Fruit fly (Drosophila melanogaster) whole organism, embryonic: ENCODE data around the gene Paics.

ENCODE experiments used
- Aef1 ChIP-seq: fragments of 200-800 bp; sonication (Bioruptor generic); IDR thresholded peaks from 3 replicates; pipeline ENCODE4 v1.3.6; 2022; ENCODE audit warnings: missing biosample characterization, missing genetic modification characterization
- CG10209 ChIP-seq: fragments of 200-800 bp; sonication (Bioruptor generic); optimal IDR thresholded peaks from 3 replicates; lab custom pipeline; 2017; ENCODE audit warnings: missing biosample characterization, mild to moderate bottlenecking, missing genetic modification characterization, missing genetic modification reagents
- CG10274 ChIP-seq: fragments of 200-800 bp; sonication (Bioruptor generic); optimal IDR thresholded peaks from 3 replicates; lab custom pipeline; 2017; ENCODE audit warnings: missing biosample characterization, mild to moderate bottlenecking, missing genetic modification characterization
- CG10431 ChIP-seq: fragments of 200-800 bp; sonication (Bioruptor generic); optimal IDR thresholded peaks from 3 replicates; lab custom pipeline; 2018; ENCODE audit warnings: missing biosample characterization, mild to moderate bottlenecking, missing genetic modification characterization
- CG11560 ChIP-seq: fragments of 200-800 bp; sonication (Bioruptor generic); IDR thresholded peaks from 3 replicates; pipeline ENCODE4 v1.3.6; 2022; ENCODE audit warnings: missing biosample characterization, missing genetic modification characterization
- CG12219 ChIP-seq: fragments of 200-800 bp; sonication (Bioruptor generic); optimal IDR thresholded peaks from 3 replicates; lab custom pipeline; 2018; ENCODE audit warnings: missing biosample characterization, mild to moderate bottlenecking, missing genetic modification characterization
- CG15011 ChIP-seq: fragments of 200-800 bp; sonication (Bioruptor generic); optimal IDR thresholded peaks from 3 replicates; lab custom pipeline; 2018; ENCODE audit warnings: missing biosample characterization, mild to moderate bottlenecking, missing genetic modification characterization
- CG15073 ChIP-seq: fragments of 200-800 bp; sonication (Bioruptor generic); optimal IDR thresholded peaks from 2 replicates; lab custom pipeline; 2016; ENCODE audit warnings: missing biosample characterization, missing genetic modification characterization
- CG15514 ChIP-seq: fragments of 200-800 bp; sonication (Bioruptor generic); optimal IDR thresholded peaks from 3 replicates; lab custom pipeline; 2017; ENCODE audit warnings: missing biosample characterization, missing genetic modification characterization, mild to moderate bottlenecking, moderate library complexity, missing genetic modification reagents
- CG15601 ChIP-seq: fragments of 200-800 bp; sonication (Bioruptor generic); optimal IDR thresholded peaks from 3 replicates; lab custom pipeline; 2019; ENCODE audit warnings: missing biosample characterization, mild to moderate bottlenecking, missing genetic modification characterization, moderate library complexity
- CG17328 ChIP-seq: fragments of 200-800 bp; sonication (Bioruptor generic); IDR thresholded peaks from 2 replicates; pipeline ENCODE4 v1.3.6; 2022; ENCODE audit warnings: missing biosample characterization, missing genetic modification characterization
- CG18011 ChIP-seq: fragments of 200-800 bp; sonication (Bioruptor generic); optimal IDR thresholded peaks from 2 replicates; lab custom pipeline; 2017; ENCODE audit warnings: missing biosample characterization, missing genetic modification characterization, mild to moderate bottlenecking, moderate library complexity, missing genotype
- CG18599 ChIP-seq: fragments of 200-800 bp; sonication (Bioruptor generic); optimal IDR thresholded peaks from 3 replicates; lab custom pipeline; 2017; ENCODE audit warnings: missing biosample characterization, missing genetic modification characterization, mild to moderate bottlenecking, moderate library complexity, missing genetic modification reagents
- CG18764 ChIP-seq: fragments of 200-800 bp; sonication (Bioruptor generic); optimal IDR thresholded peaks from 3 replicates; lab custom pipeline; 2016; ENCODE audit warnings: missing biosample characterization, missing genetic modification characterization
- CG2129 ChIP-seq: fragments of 200-800 bp; sonication (Bioruptor generic); IDR thresholded peaks from 2 replicates; pipeline ENCODE4 v1.3.6; 2022; ENCODE audit warnings: missing biosample characterization, missing genetic modification characterization; ENCODE audit not compliant: partially characterized antibody
- CG2199 ChIP-seq: fragments of 200-800 bp; sonication (Bioruptor generic); IDR thresholded peaks from 3 replicates; pipeline ENCODE4 v1.3.6; 2022; ENCODE audit warnings: missing biosample characterization, missing genetic modification characterization
- CG2889 ChIP-seq: fragments of 200-800 bp; sonication (Bioruptor generic); IDR thresholded peaks from 3 replicates; pipeline ENCODE4 v1.3.6; 2022; ENCODE audit warnings: missing biosample characterization, missing genetic modification characterization
- CG33557 ChIP-seq: fragments of 200-800 bp; sonication (Bioruptor generic); optimal IDR thresholded peaks from 2 replicates; lab custom pipeline; 2019; ENCODE audit warnings: missing biosample characterization, mild to moderate bottlenecking, missing genetic modification characterization, moderate library complexity
- CG3838 ChIP-seq: fragments of 200-800 bp; sonication (Bioruptor generic); optimal IDR thresholded peaks from 3 replicates; lab custom pipeline; 2016; ENCODE audit warnings: missing biosample characterization, missing genetic modification characterization
- CG4820 ChIP-seq: fragments of 200-800 bp; sonication (Bioruptor generic); optimal IDR thresholded peaks from 3 replicates; lab custom pipeline; 2016; ENCODE audit warnings: missing biosample characterization, missing genetic modification characterization
- CG6175 ChIP-seq: fragments of 200-800 bp; sonication (Bioruptor generic); IDR thresholded peaks from 3 replicates; pipeline ENCODE4 v1.3.6; 2022; ENCODE audit warnings: missing biosample characterization, missing genetic modification characterization
- CG6813 ChIP-seq: fragments of 200-800 bp; sonication (Bioruptor generic); optimal IDR thresholded peaks from 2 replicates; lab custom pipeline; 2017; ENCODE audit warnings: missing biosample characterization, missing genetic modification characterization, mild to moderate bottlenecking, moderate library complexity, missing genetic modification reagents
- Dek ChIP-seq: fragments of 200-800 bp; sonication (Bioruptor generic); optimal IDR thresholded peaks from 3 replicates; lab custom pipeline; 2019; ENCODE audit warnings: missing biosample characterization, mild to moderate bottlenecking, missing genetic modification characterization, moderate library complexity
- Doc2 ChIP-seq: fragments of 200-800 bp; sonication (Bioruptor generic); IDR thresholded peaks from 2 replicates; pipeline ENCODE4 v1.3.6; 2022; ENCODE audit warnings: missing biosample characterization, missing genetic modification characterization
- Doc3 ChIP-seq: fragments of 200-800 bp; sonication (Bioruptor generic); IDR thresholded peaks from 3 replicates; pipeline ENCODE4 v1.3.6; 2022; ENCODE audit warnings: missing biosample characterization, missing genetic modification characterization; ENCODE audit not compliant: partially characterized antibody
- ERR ChIP-seq: fragments of 200-800 bp; sonication (Bioruptor generic); optimal IDR thresholded peaks from 2 replicates; lab custom pipeline; 2016; ENCODE audit warnings: missing biosample characterization, missing genetic modification characterization
- Ets97D ChIP-seq: fragments of 200-800 bp; sonication (Bioruptor generic); optimal IDR thresholded peaks from 3 replicates; lab custom pipeline; 2016; ENCODE audit warnings: missing biosample characterization, missing genetic modification characterization
- HLH3B ChIP-seq: fragments of 200-800 bp; sonication (Bioruptor generic); IDR thresholded peaks from 2 replicates; pipeline ENCODE4 v1.3.6; 2022; ENCODE audit warnings: missing biosample characterization, missing genetic modification characterization
- HLH4C ChIP-seq: fragments of 200-800 bp; sonication (Bioruptor generic); IDR thresholded peaks from 3 replicates; pipeline ENCODE4 v1.3.6; 2022; ENCODE audit warnings: missing biosample characterization, missing genetic modification characterization; ENCODE audit not compliant: partially characterized antibody
- Hr78 ChIP-seq, 2 experiments: fragments of 200-800 bp in 1 of 2; fragments of >200 bp in 1 of 2; sonication (Bioruptor generic) in 1 of 2; optimal IDR thresholded peaks; 2 replicates each; lab custom pipeline; 2017 to 2019; ENCODE audit warnings: missing biosample characterization in 2 of 2, missing genetic modification characterization in 2 of 2, mild to moderate bottlenecking in 1 of 2, moderate library complexity in 1 of 2
- Hsf ChIP-seq: fragments of 200-800 bp; sonication (Bioruptor generic); optimal IDR thresholded peaks from 3 replicates; lab custom pipeline; 2016; ENCODE audit warnings: missing biosample characterization, missing genetic modification characterization
- Lpt ChIP-seq: fragments of >200 bp; optimal IDR thresholded peaks from 2 replicates; lab custom pipeline; 2018; ENCODE audit warnings: missing biosample characterization, missing genetic modification characterization
- Ravus ChIP-seq: fragments of 200-800 bp; sonication (Bioruptor generic); IDR thresholded peaks from 2 replicates; pipeline ENCODE4 v1.3.6; 2022; ENCODE audit warnings: missing biosample characterization, missing genetic modification characterization
- br ChIP-seq: fragments of >200 bp; optimal IDR thresholded peaks from 2 replicates; lab custom pipeline; 2017
- chinmo ChIP-seq: fragments of 200-800 bp; sonication (Bioruptor generic); IDR thresholded peaks from 4 replicates; pipeline ENCODE4 v1.3.6; 2022; ENCODE audit warnings: missing biosample characterization, missing genetic modification characterization; ENCODE audit not compliant: partially characterized antibody
- da ChIP-seq: fragments of 200-800 bp; sonication (Bioruptor generic); optimal IDR thresholded peaks from 2 replicates; lab custom pipeline; 2016; ENCODE audit warnings: missing biosample characterization, missing genetic modification characterization
- dmrt11E ChIP-seq: fragments of 200-800 bp; sonication (Bioruptor generic); optimal IDR thresholded peaks from 3 replicates; lab custom pipeline; 2018; ENCODE audit warnings: missing biosample characterization, mild to moderate bottlenecking, missing genetic modification characterization, moderate library complexity
- dpn ChIP-seq, 2 experiments: fragments of 200-800 bp; sonication (Bioruptor generic); optimal IDR thresholded peaks; 3 replicates each; lab custom pipeline; 2016; ENCODE audit warnings: missing biosample characterization in 2 of 2, missing genetic modification characterization in 2 of 2
- fru ChIP-seq: fragments of >200 bp; optimal IDR thresholded peaks from 2 replicates; lab custom pipeline; 2017
- gfzf ChIP-seq: fragments of 200-800 bp; sonication (Bioruptor generic); optimal IDR thresholded peaks from 2 replicates; lab custom pipeline; 2016; ENCODE audit warnings: missing biosample characterization, mild to moderate bottlenecking, missing genetic modification characterization, moderate library complexity
- ham ChIP-seq: fragments of 200-800 bp; sonication (Bioruptor generic); IDR thresholded peaks from 2 replicates; pipeline ENCODE4 v1.3.6; 2022; ENCODE audit warnings: missing biosample characterization, missing genetic modification characterization
- hth ChIP-seq: fragments of >200 bp; optimal IDR thresholded peaks from 2 replicates; lab custom pipeline; 2017; ENCODE audit warnings: inconsistent platforms
- klu ChIP-seq: fragments of 200-800 bp; sonication (Bioruptor generic); IDR thresholded peaks from 2 replicates; pipeline ENCODE4 v1.3.6; 2022; ENCODE audit warnings: missing biosample characterization, missing genetic modification characterization
- lmd ChIP-seq: fragments of 200-800 bp; sonication (Bioruptor generic); IDR thresholded peaks from 2 replicates; pipeline ENCODE4 v1.3.6; 2022; ENCODE audit warnings: missing biosample characterization, missing genetic modification characterization
- pho ChIP-seq: fragments of 200-800 bp; sonication (Bioruptor generic); optimal IDR thresholded peaks from 2 replicates; lab custom pipeline; 2016; ENCODE audit warnings: missing biosample characterization, missing genetic modification characterization
- ro ChIP-seq: fragments of 200-800 bp; sonication (Bioruptor generic); IDR thresholded peaks from 2 replicates; pipeline ENCODE4 v1.3.6; 2022; ENCODE audit warnings: missing biosample characterization, missing genetic modification characterization
- schlank ChIP-seq: fragments of 200-800 bp; sonication (Bioruptor generic); optimal IDR thresholded peaks from 2 replicates; lab custom pipeline; 2018; ENCODE audit warnings: missing biosample characterization, mild to moderate bottlenecking, missing genetic modification characterization
- slbo ChIP-seq: fragments of 200-800 bp; sonication (Bioruptor generic); IDR thresholded peaks from 2 replicates; pipeline ENCODE4 v1.3.6; 2022; ENCODE audit warnings: missing biosample characterization, missing genetic modification characterization
- twi ChIP-seq: fragments of 200-800 bp; optimal IDR thresholded peaks from 2 replicates; lab custom pipeline; 2019; ENCODE audit warnings: missing biosample characterization, mild to moderate bottlenecking, missing genetic modification characterization, moderate library complexity
- usp ChIP-seq: fragments of >200 bp; optimal IDR thresholded peaks from 2 replicates; lab custom pipeline; 2017; ENCODE audit warnings: missing biosample characterization, missing genetic modification characterization
- zen2 ChIP-seq: fragments of 200-800 bp; sonication (Bioruptor generic); IDR thresholded peaks from 3 replicates; pipeline ENCODE4 v1.3.6; 2022; ENCODE audit warnings: missing biosample characterization, missing genetic modification characterization; ENCODE audit not compliant: partially characterized antibody

Gene Paics

dm6 chrX:12755017-12755563 lies 5.3 kb downstream of the Paics start (continued):
- TF ChIP-seq ro (GFP tag; lab: Robert Waterston, UW) (no peak), hth (lab: Kevin White, UChicago) (no peak), CG10431 (GFP tag; lab: Kevin White, UChicago) (no peak), CG18011 (GFP tag; lab: Kevin White, UChicago) (peak; percentile 33), Ets97D (GFP tag; lab: Kevin White, UChicago) (peak; percentile 49), CG15011 (peak; percentile 53), Ravus (GFP tag; lab: Robert Waterston, UW) (peak; percentile 47; the same call in 1 of the 2 replicates), CG6813 (GFP tag; lab: Kevin White, UChicago) (peak; percentile 16), Dek (peak; percentile 79), ham (no peak), CG10209 (peak; percentile 60), br (lab: Kevin White, UChicago) (no peak), da (no peak), CG15514 (peak; percentile 52), Doc3 (GFP tag; lab: Robert Waterston, UW) (no peak), schlank (tag; lab: Kevin White, UChicago) (no peak), CG2889 (GFP tag; lab: Robert Waterston, UW) (peak; percentile 69; the same call in 1 of the 3 replicates), twi (tag; lab: Kevin White, UChicago) (no peak), gfzf (GFP tag; lab: Kevin White, UChicago) (no peak), lmd (peak; percentile 88), zen2 (GFP tag; lab: Robert Waterston, UW) (no peak), CG6175 (no peak), CG10274 (GFP tag; lab: Kevin White, UChicago) (peak; percentile 45), ERR (peak; percentile 9), slbo (GFP tag; lab: Robert Waterston, UW) (peak; percentile 91), Aef1 (peak; percentile 60), fru (lab: Kevin White, UChicago) (no peak), Lpt (no peak), CG18599 (GFP tag; lab: Kevin White, UChicago) (peak; percentile 86), CG33557 (GFP tag; lab: Kevin White, UChicago) (no peak), klu (GFP tag; lab: Robert Waterston, UW) (peak; percentile 83), CG18764 (peak; percentile 41), Doc2 (GFP tag; lab: Robert Waterston, UW) (no peak), dmrt11E (tag; lab: Kevin White, UChicago) (peak; percentile 9), pho (GFP tag; lab: Kevin White, UChicago) (peak; percentile 81), Hr78 (GFP tag; optimal IDR thresholded peaks at IDR 0.05; lab: Kevin White, UChicago) (no peak), dpn (GFP tag; optimal IDR thresholded peaks at IDR 0.05; lab: Kevin White, UChicago) (peak; percentile 53 to 64), CG4820 (GFP tag; lab: Kevin White, UChicago) (peak; percentile 7), HLH4C (GFP tag; lab: Robert Waterston, UW) (no peak), CG11560 (tag; lab: Robert Waterston, UW) (peak; percentile 67; the same call in 2 of the 3 replicates), usp (GFP tag; lab: Kevin White, UChicago) (no peak), HLH3B (GFP tag; lab: Robert Waterston, UW) (peak; percentile 76), CG15073 (no peak), CG2199 (GFP tag; lab: Robert Waterston, UW) (no peak), CG17328 (GFP tag; lab: Robert Waterston, UW) (peak; percentile 56), CG2129 (GFP tag; lab: Robert Waterston, UW) (no peak), CG15601 (tag; lab: Kevin White, UChicago) (no peak), CG3838 (no peak), CG12219 (GFP tag; lab: Kevin White, UChicago) (peak; percentile 47), Hsf (GFP tag; lab: Kevin White, UChicago) (peak; percentile 66), chinmo (GFP tag; lab: Robert Waterston, UW) (peak; percentile 80; the same call in 3 of the 4 replicates)
